Worm (Caenorhabditis elegans) whole organism, late embryonic: ENCODE measurements around the gene C06E4.3.

Source experiments
- C08G9.2 ChIP-seq: sonication (generic microtip); optimal IDR thresholded peaks from 2 replicates; lab custom pipeline; 2016; ENCODE audit warnings: mild to moderate bottlenecking, missing genetic modification characterization, moderate library complexity, missing compliant biosample characterization
- ama-1 ChIP-seq: fragments of 150-350 bp; optimal IDR thresholded peaks from 2 replicates; lab custom pipeline; 2014
- fax-1 ChIP-seq: sonication (generic microtip); optimal IDR thresholded peaks from 2 replicates; lab custom pipeline; 2016; ENCODE audit warnings: missing genotype, missing genetic modification characterization, missing compliant biosample characterization
- hlh-30 ChIP-seq: sonication (generic microtip); optimal IDR thresholded peaks from 2 replicates; lab custom pipeline; 2017; ENCODE audit warnings: antibody characterized with exemption, missing genetic modification characterization, missing compliant biosample characterization; ENCODE audit not compliant: insufficient read depth

- TF ChIP-seq C08G9.2 (tag; lab: Kevin White, UChicago) = no peak
- no peak for TF ChIP-seq ama-1
- no peak for TF ChIP-seq hlh-30 (tag; lab: Kevin White, UChicago)
- no peak for TF ChIP-seq fax-1 (tag; lab: Kevin White, UChicago)
Measured at ce11 chrIV:7245592-7245991, 15.1 kb upstream of the C06E4.3 start.
